Worm (Caenorhabditis elegans) whole organism, young adult: ENCODE measurements around the gene ZK899.3.

ENCODE experiments used
- B0336.3 ChIP-seq: fragments of 200-800 bp; sonication (Bioruptor generic); IDR thresholded peaks from 2 replicates; pipeline ENCODE4 v1.3.6; 2022; ENCODE audit warnings: missing genetic modification characterization, missing compliant biosample characterization
- D2030.7 ChIP-seq: fragments of 200-800 bp; sonication (Bioruptor generic); IDR thresholded peaks from 2 replicates; pipeline ENCODE4 v1.3.6; 2022; ENCODE audit warnings: missing genetic modification reagents, missing genetic modification characterization, missing compliant biosample characterization
- F10E7.11 ChIP-seq: sonication (generic microtip); optimal IDR thresholded peaks from 2 replicates; lab custom pipeline; 2017; ENCODE audit warnings: mild to moderate bottlenecking, missing genetic modification characterization, moderate library complexity, missing compliant biosample characterization
- F23B12.7 ChIP-seq: sonication (generic microtip); optimal IDR thresholded peaks from 2 replicates; lab custom pipeline; 2017; ENCODE audit warnings: missing genetic modification characterization, mild to moderate bottlenecking, missing compliant biosample characterization, antibody characterized with exemption, moderate library complexity; ENCODE audit not compliant: insufficient read depth
- F57A8.1 ChIP-seq: fragments of 200-800 bp; sonication (Bioruptor generic); optimal IDR thresholded peaks from 2 replicates; lab custom pipeline; 2018; ENCODE audit warnings: mild to moderate bottlenecking, missing genetic modification characterization, moderate library complexity, missing compliant biosample characterization
- Y53G8AR.9 ChIP-seq: fragments of 200-800 bp; sonication (Bioruptor generic); conservative IDR thresholded peaks from 2 replicates; pipeline ENCODE4 v1.3.6; 2022; ENCODE audit warnings: missing genetic modification reagents, missing genetic modification characterization, missing compliant biosample characterization
- Y56A3A.18 ChIP-seq: fragments of 200-800 bp; sonication (Bioruptor generic); IDR thresholded peaks from 2 replicates; pipeline ENCODE4 v1.3.6; 2022; ENCODE audit warnings: missing genetic modification reagents, missing genetic modification characterization, missing compliant biosample characterization
- aptf-3 ChIP-seq: fragments of 200-800 bp; sonication (Bioruptor generic); IDR thresholded peaks from 2 replicates; pipeline ENCODE4 v1.3.6; 2022; ENCODE audit warnings: missing genetic modification characterization, missing compliant biosample characterization
- attf-6 ChIP-seq: fragments of 200-800 bp; sonication (Bioruptor generic); IDR thresholded peaks from 2 replicates; pipeline ENCODE4 v1.3.6; 2022; ENCODE audit warnings: missing genetic modification reagents, missing genetic modification characterization, missing compliant biosample characterization
- cebp-1 ChIP-seq, 2 experiments: fragments of 200-800 bp in 1 of 2; sonication (Bioruptor generic) in 1 of 2; sonication (generic microtip) in 1 of 2; IDR thresholded peaks in 1 of 2; optimal IDR thresholded peaks in 1 of 2; 2 replicates each; pipeline versions ENCODE4 v1.3.6 to Lab custom; 2017 to 2022; ENCODE audit warnings: missing compliant biosample characterization in 2 of 2, missing genetic modification characterization in 2 of 2, mild to moderate bottlenecking in 1 of 2, missing genetic modification reagents in 1 of 2, moderate library complexity in 1 of 2
- cebp-2 ChIP-seq: fragments of 200-800 bp; sonication (Bioruptor generic); IDR thresholded peaks from 2 replicates; pipeline ENCODE4 v1.3.6; 2022; ENCODE audit warnings: missing genetic modification characterization, missing compliant biosample characterization
- ceh-27 ChIP-seq: fragments of 200-800 bp; sonication (Bioruptor generic); optimal IDR thresholded peaks from 2 replicates; lab custom pipeline; 2018; ENCODE audit warnings: mild to moderate bottlenecking, missing genetic modification characterization, moderate library complexity, missing compliant biosample characterization
- ceh-58 ChIP-seq: fragments of 200-800 bp; sonication (Bioruptor generic); IDR thresholded peaks from 2 replicates; pipeline ENCODE4 v1.3.6; 2022; ENCODE audit warnings: missing genetic modification characterization, missing compliant biosample characterization
- ceh-79 ChIP-seq: sonication (generic microtip); optimal IDR thresholded peaks from 2 replicates; lab custom pipeline; 2017; ENCODE audit warnings: mild to moderate bottlenecking, missing genetic modification characterization, missing compliant biosample characterization
- ceh-91 ChIP-seq: fragments of 200-800 bp; sonication (Bioruptor generic); IDR thresholded peaks from 2 replicates; pipeline ENCODE4 v1.3.6; 2022; ENCODE audit warnings: missing genetic modification reagents, missing genetic modification characterization, missing compliant biosample characterization
- chd-7 ChIP-seq: sonication (generic microtip); optimal IDR thresholded peaks from 2 replicates; lab custom pipeline; 2016; ENCODE audit warnings: mild to moderate bottlenecking, missing genetic modification characterization, moderate library complexity, missing compliant biosample characterization
- egl-18 ChIP-seq: fragments of 200-800 bp; sonication (Bioruptor generic); IDR thresholded peaks from 2 replicates; pipeline ENCODE4 v1.3.6; 2022; ENCODE audit warnings: missing genetic modification reagents, missing genetic modification characterization, missing compliant biosample characterization
- ets-4 ChIP-seq: fragments of 200-800 bp; sonication (Bioruptor generic); optimal IDR thresholded peaks from 2 replicates; lab custom pipeline; 2018; ENCODE audit warnings: mild to moderate bottlenecking, missing genetic modification characterization, missing compliant biosample characterization
- hmg-20 ChIP-seq: fragments of 200-800 bp; sonication (Bioruptor generic); IDR thresholded peaks from 2 replicates; pipeline ENCODE4 v1.3.6; 2022; ENCODE audit warnings: missing genetic modification reagents, missing genetic modification characterization, missing compliant biosample characterization
- lag-1 ChIP-seq: fragments of 200-800 bp; sonication (Bioruptor generic); IDR thresholded peaks from 2 replicates; pipeline ENCODE4 v1.3.6; 2022; ENCODE audit warnings: missing genetic modification reagents, missing genetic modification characterization, missing compliant biosample characterization
- lin-54 ChIP-seq: fragments of 200-800 bp; sonication (Bioruptor generic); optimal IDR thresholded peaks from 2 replicates; lab custom pipeline; 2018; ENCODE audit warnings: mild to moderate bottlenecking, missing genetic modification characterization, missing compliant biosample characterization
- lsl-1 ChIP-seq: fragments of 200-800 bp; sonication (Bioruptor generic); optimal IDR thresholded peaks from 2 replicates; lab custom pipeline; 2018; ENCODE audit warnings: mild to moderate bottlenecking, missing genetic modification characterization, moderate library complexity, missing compliant biosample characterization
- madf-3 ChIP-seq: fragments of 200-800 bp; sonication (Bioruptor generic); IDR thresholded peaks from 2 replicates; pipeline ENCODE4 v1.3.6; 2022; ENCODE audit warnings: missing genetic modification reagents, missing genetic modification characterization, missing compliant biosample characterization
- madf-8 ChIP-seq: fragments of 200-800 bp; sonication (Bioruptor generic); conservative IDR thresholded peaks from 2 replicates; pipeline ENCODE4 v1.3.6; 2022; ENCODE audit warnings: missing genetic modification reagents, missing genetic modification characterization, missing compliant biosample characterization
- mes-4 ChIP-seq: sonication (generic microtip); optimal IDR thresholded peaks from 2 replicates; lab custom pipeline; 2016; ENCODE audit warnings: missing genotype, missing genetic modification characterization, missing compliant biosample characterization
- mxl-1 ChIP-seq: sonication (generic microtip); optimal IDR thresholded peaks from 2 replicates; lab custom pipeline; 2016; ENCODE audit warnings: missing genetic modification characterization, missing compliant biosample characterization
- nhr-120 ChIP-seq: fragments of 200-800 bp; sonication (Bioruptor generic); IDR thresholded peaks from 2 replicates; pipeline ENCODE4 v1.3.6; 2022; ENCODE audit warnings: missing genetic modification characterization, missing compliant biosample characterization
- nhr-80 ChIP-seq: sonication (generic microtip); optimal IDR thresholded peaks from 2 replicates; lab custom pipeline; 2016; ENCODE audit warnings: missing genetic modification characterization, missing compliant biosample characterization
- nhr-90 ChIP-seq: sonication (generic microtip); optimal IDR thresholded peaks from 2 replicates; lab custom pipeline; 2016; ENCODE audit warnings: missing genotype, mild to moderate bottlenecking, missing genetic modification characterization, missing compliant biosample characterization
- pha-4 ChIP-seq: fragments of 150-350 bp; sonication (generic microtip); optimal IDR thresholded peaks from 2 replicates; lab custom pipeline; 2014; ENCODE audit warnings: missing biosample characterization, missing genetic modification reagents, missing genetic modification characterization
- rcor-1 ChIP-seq: fragments of 200-800 bp; sonication (Bioruptor generic); IDR thresholded peaks from 2 replicates; pipeline ENCODE4 v1.3.6; 2022; ENCODE audit warnings: missing genetic modification reagents, missing genetic modification characterization, missing compliant biosample characterization
- rec-8 ChIP-seq, 2 experiments: sonication (generic microtip); optimal IDR thresholded peaks; 2 replicates each; lab custom pipeline; 2016; ENCODE audit warnings: mild to moderate bottlenecking in 2 of 2, missing genetic modification characterization in 2 of 2, missing genetic modification reagents in 2 of 2, missing genotype in 2 of 2, missing biosample characterization in 1 of 2, missing compliant biosample characterization in 1 of 2, moderate library complexity in 1 of 2
- rpc-1 ChIP-seq, 2 experiments: fragments of 150-350 bp in 1 of 2; sonication (generic microtip) in 1 of 2; optimal IDR thresholded peaks; 2 replicates each; lab custom pipeline; 2014 to 2018; ENCODE audit warnings: missing biosample characterization in 1 of 2, missing genetic modification characterization in 1 of 2, missing genetic modification reagents in 1 of 2, missing genotype in 1 of 2
- unc-130 ChIP-seq: sonication (generic microtip); optimal IDR thresholded peaks from 2 replicates; lab custom pipeline; 2016; ENCODE audit warnings: missing genetic modification reagents, missing genetic modification characterization, missing compliant biosample characterization
- unc-62 ChIP-seq: fragments of 150-350 bp; optimal IDR thresholded peaks from 2 replicates; lab custom pipeline; 2014; ENCODE audit warnings: missing biosample characterization, missing genetic modification reagents, missing genetic modification characterization
- xnd-1 ChIP-seq: sonication (generic microtip); optimal IDR thresholded peaks from 2 replicates; lab custom pipeline; 2016; ENCODE audit warnings: missing genotype, missing genetic modification reagents, missing genetic modification characterization, missing compliant biosample characterization
- zfh-2 ChIP-seq: fragments of 200-800 bp; sonication (Bioruptor generic); conservative IDR thresholded peaks from 2 replicates; pipeline ENCODE4 v1.3.6; 2022; ENCODE audit warnings: missing genetic modification reagents, missing genetic modification characterization, missing compliant biosample characterization
- ztf-18 ChIP-seq: sonication (generic microtip); optimal IDR thresholded peaks from 2 replicates; lab custom pipeline; 2016; ENCODE audit warnings: missing genotype, mild to moderate bottlenecking, missing genetic modification characterization, missing compliant biosample characterization
- ztf-26 ChIP-seq: sonication (generic microtip); optimal IDR thresholded peaks from 2 replicates; lab custom pipeline; 2017; ENCODE audit warnings: missing genetic modification characterization, missing compliant biosample characterization

The ZK899.3 gene

DNA sequence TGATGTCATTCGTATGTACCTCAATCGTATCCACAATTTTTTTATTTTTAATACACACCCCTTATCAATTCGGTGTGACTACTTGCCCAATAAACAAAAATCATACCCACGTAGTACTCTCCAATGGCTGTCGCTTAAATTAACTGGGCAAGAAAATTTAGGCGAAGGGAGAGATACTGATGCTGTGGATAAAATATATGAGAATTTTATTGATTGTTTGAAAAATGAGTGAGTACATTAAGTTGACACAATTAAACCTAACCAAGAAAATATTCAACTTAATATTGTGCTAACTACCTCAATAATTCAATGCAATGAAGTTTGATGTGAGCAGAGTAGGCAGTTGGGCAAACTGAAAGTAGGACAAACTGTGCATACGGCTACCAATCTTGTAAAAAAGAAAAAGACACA is 12.8 kb downstream of the ZK899.3 start (continued):
- TF ChIP-seq mxl-1 (peak; percentile 37), lsl-1 (GFP tag; lab: Kevin White, UChicago) (peak; percentile 4), rec-8 (tag; optimal IDR thresholded peaks at IDR 0.05; lab: Kevin White, UChicago) (peak in 1 of 2 experiments; percentile 72), egl-18 (GFP tag; lab: Robert Waterston, UW) (peak; percentile 94), nhr-90 (tag; lab: Kevin White, UChicago) (peak; percentile 89), xnd-1 (tag; lab: Kevin White, UChicago) (no peak), lag-1 (GFP tag; lab: Robert Waterston, UW) (0 out of 2 replicates have a peak, but pooled peaks have one; percentile 23), cebp-1 (GFP tag; IDR thresholded peaks at IDR 0.05; lab: Robert Waterston, UW) (peak; percentile 82), cebp-1 (tag; optimal IDR thresholded peaks at IDR 0.05; lab: Kevin White, UChicago) (peak; percentile 97), ceh-91 (0 out of 2 replicates have a peak, but pooled peaks have one; percentile 9), madf-8 (GFP tag; lab: Robert Waterston, UW) (no peak), nhr-80 (peak; percentile 96), unc-62 (GFP tag; lab: Kevin White, UChicago) (peak; percentile 80), ceh-79 (tag; lab: Kevin White, UChicago) (peak; percentile 73), hmg-20 (GFP tag; lab: Robert Waterston, UW) (peak; percentile 96), ceh-27 (GFP tag; lab: Kevin White, UChicago) (peak; percentile 99), unc-130 (GFP tag; lab: Kevin White, UChicago) (peak; percentile 60), Y53G8AR.9 (GFP tag; lab: Robert Waterston, UW) (peak; percentile 98), lin-54 (GFP tag; lab: Kevin White, UChicago) (peak; percentile 90), ztf-18 (tag; lab: Kevin White, UChicago) (peak; percentile 64), F57A8.1 (GFP tag; lab: Kevin White, UChicago) (peak; percentile 93), cebp-2 (GFP tag; lab: Robert Waterston, UW) (peak; percentile 97; the same call in 1 of the 2 replicates), ztf-26 (tag; lab: Kevin White, UChicago) (peak; percentile 99), F10E7.11 (tag; lab: Kevin White, UChicago) (peak; percentile 95), ceh-58 (0 out of 2 replicates have a peak, but pooled peaks have one; percentile 82), rcor-1 (GFP tag; lab: Robert Waterston, UW) (peak; percentile 98), aptf-3 (GFP tag; lab: Robert Waterston, UW) (no peak), B0336.3 (GFP tag; lab: Robert Waterston, UW) (peak; percentile 99), zfh-2 (GFP tag; lab: Robert Waterston, UW) (no peak), F23B12.7 (tag; lab: Kevin White, UChicago) (peak; percentile 96), nhr-120 (GFP tag; lab: Robert Waterston, UW) (0 out of 2 replicates have a peak, but pooled peaks have one; percentile 82), Y56A3A.18 (GFP tag; lab: Robert Waterston, UW) (peak; percentile 98), pha-4 (tag; lab: Kevin White, UChicago) (peak; percentile 91), ets-4 (GFP tag; lab: Kevin White, UChicago) (peak; percentile 81), chd-7 (peak; percentile 96), madf-3 (peak; percentile 88), mes-4 (no peak), D2030.7 (GFP tag; lab: Robert Waterston, UW) (no peak), attf-6 (GFP tag; lab: Robert Waterston, UW) (no peak), rpc-1 (optimal IDR thresholded peaks at IDR 0.05; lab: Kevin White, UChicago) (peak; percentile 8), rpc-1 (tag; optimal IDR thresholded peaks at IDR 0.05; lab: Kevin White, UChicago) (no peak)
